Worm (Caenorhabditis elegans) whole organism, L2 larva: ENCODE measurements around the gene frpr-21.

Source experiments
- C34F6.9 ChIP-seq: fragments of 150-350 bp; optimal IDR thresholded peaks from 2 replicates; lab custom pipeline; 2014; ENCODE audit warnings: missing biosample characterization, missing genetic modification characterization
- F13H6.1 ChIP-seq: sonication (generic microtip); optimal IDR thresholded peaks from 2 replicates; lab custom pipeline; 2016; ENCODE audit warnings: missing genetic modification characterization, missing compliant biosample characterization
- R02D3.7 ChIP-seq: fragments of 150-350 bp; optimal IDR thresholded peaks from 2 replicates; lab custom pipeline; 2014; ENCODE audit warnings: missing biosample characterization, missing genetic modification characterization
- Y55F3AM.14 ChIP-seq: fragments of 200-800 bp; sonication (Bioruptor generic); optimal IDR thresholded peaks from 2 replicates; lab custom pipeline; 2018; ENCODE audit warnings: mild to moderate bottlenecking, missing genetic modification characterization, missing compliant biosample characterization
- ZK546.5 ChIP-seq: sonication (generic microtip); optimal IDR thresholded peaks from 2 replicates; lab custom pipeline; 2017; ENCODE audit warnings: missing biosample characterization, missing genetic modification characterization
- alr-1 ChIP-seq: fragments of 150-350 bp; optimal IDR thresholded peaks from 2 replicates; lab custom pipeline; 2014; ENCODE audit warnings: missing biosample characterization, missing genetic modification characterization
- aly-2 ChIP-seq: fragments of 150-350 bp; optimal IDR thresholded peaks from 2 replicates; lab custom pipeline; 2014; ENCODE audit warnings: missing biosample characterization, missing genetic modification characterization
- ama-1 ChIP-seq: fragments of 150-350 bp; optimal IDR thresholded peaks from 2 replicates; lab custom pipeline; 2018; ENCODE audit warnings: inconsistent platforms
- blmp-1 ChIP-seq: sonication (generic microtip); optimal IDR thresholded peaks from 2 replicates; lab custom pipeline; 2017; ENCODE audit warnings: missing genetic modification characterization, mild to moderate bottlenecking, missing compliant biosample characterization, antibody characterized with exemption, moderate library complexity; ENCODE audit not compliant: insufficient read depth
- ceh-82 ChIP-seq: fragments of 150-350 bp; optimal IDR thresholded peaks from 2 replicates; lab custom pipeline; 2014; ENCODE audit warnings: missing biosample characterization, missing genetic modification characterization
- crh-2 ChIP-seq: sonication (generic microtip); optimal IDR thresholded peaks from 2 replicates; lab custom pipeline; 2017; ENCODE audit warnings: missing biosample characterization, missing genetic modification characterization
- dmd-4 ChIP-seq: sonication (generic microtip); optimal IDR thresholded peaks from 2 replicates; lab custom pipeline; 2017; ENCODE audit warnings: missing biosample characterization, missing genetic modification characterization
- egl-27 ChIP-seq: sonication (generic microtip); optimal IDR thresholded peaks from 3 replicates; lab custom pipeline; 2017; ENCODE audit warnings: missing biosample characterization, missing genetic modification reagents, missing genetic modification characterization
- elt-1 ChIP-seq: fragments of 150-350 bp; optimal IDR thresholded peaks from 2 replicates; lab custom pipeline; 2014; ENCODE audit warnings: missing biosample characterization, missing genetic modification characterization
- elt-3 ChIP-seq: sonication (generic microtip); optimal IDR thresholded peaks from 2 replicates; lab custom pipeline; 2017; ENCODE audit warnings: missing biosample characterization, missing genetic modification characterization
- fos-1 ChIP-seq: fragments of 150-350 bp; optimal IDR thresholded peaks from 2 replicates; lab custom pipeline; 2014; ENCODE audit warnings: missing biosample characterization, missing genetic modification characterization
- gmeb-1 ChIP-seq: fragments of 150-350 bp; optimal IDR thresholded peaks from 2 replicates; lab custom pipeline; 2014; ENCODE audit warnings: missing biosample characterization, missing genetic modification characterization
- lin-13 ChIP-seq: fragments of 150-350 bp; optimal IDR thresholded peaks from 2 replicates; lab custom pipeline; 2014; ENCODE audit warnings: missing biosample characterization, missing genetic modification reagents, missing genetic modification characterization
- lin-39 ChIP-seq: fragments of 150-350 bp; optimal IDR thresholded peaks from 2 replicates; lab custom pipeline; 2014; ENCODE audit warnings: missing biosample characterization, missing genetic modification reagents, missing genetic modification characterization
- lsy-2 ChIP-seq, 2 experiments: fragments of 150-350 bp in 1 of 2; sonication (generic microtip) in 1 of 2; optimal IDR thresholded peaks; 2 replicates each; lab custom pipeline; 2014 to 2017; ENCODE audit warnings: missing biosample characterization in 2 of 2, missing genetic modification characterization in 2 of 2
- mab-5 ChIP-seq: fragments of 150-350 bp; optimal IDR thresholded peaks from 2 replicates; lab custom pipeline; 2014; ENCODE audit warnings: missing biosample characterization, missing genetic modification characterization
- mbf-1 ChIP-seq: sonication (generic microtip); optimal IDR thresholded peaks from 2 replicates; lab custom pipeline; 2017; ENCODE audit warnings: missing biosample characterization, missing genetic modification characterization
- mdl-1 ChIP-seq, 2 experiments: fragments of 150-350 bp in 1 of 2; sonication (generic microtip) in 1 of 2; optimal IDR thresholded peaks; 2 replicates each; lab custom pipeline; 2017; ENCODE audit warnings: missing biosample characterization in 2 of 2, missing genetic modification characterization in 2 of 2
- nhr-10 ChIP-seq: sonication (generic microtip); optimal IDR thresholded peaks from 2 replicates; lab custom pipeline; 2017; ENCODE audit warnings: missing biosample characterization, missing genetic modification characterization
- nhr-11 ChIP-seq: fragments of 150-350 bp; optimal IDR thresholded peaks from 2 replicates; lab custom pipeline; 2014; ENCODE audit warnings: missing biosample characterization, missing genetic modification characterization
- nhr-12 ChIP-seq: fragments of 150-350 bp; optimal IDR thresholded peaks from 2 replicates; lab custom pipeline; 2014; ENCODE audit warnings: missing biosample characterization, missing genetic modification characterization
- nhr-129 ChIP-seq: fragments of 150-350 bp; optimal IDR thresholded peaks from 2 replicates; lab custom pipeline; 2014; ENCODE audit warnings: missing biosample characterization, missing genetic modification characterization
- nhr-21 ChIP-seq: fragments of 150-350 bp; optimal IDR thresholded peaks from 2 replicates; lab custom pipeline; 2014; ENCODE audit warnings: missing biosample characterization, missing genetic modification characterization
- nhr-23 ChIP-seq: fragments of 150-350 bp; optimal IDR thresholded peaks from 2 replicates; lab custom pipeline; 2014; ENCODE audit warnings: missing biosample characterization, missing genetic modification reagents, missing genetic modification characterization
- nhr-237 ChIP-seq: fragments of 150-350 bp; optimal IDR thresholded peaks from 2 replicates; lab custom pipeline; 2014; ENCODE audit warnings: missing biosample characterization, missing genetic modification characterization
- nhr-25 ChIP-seq: fragments of 150-350 bp; sonication (generic microtip); optimal IDR thresholded peaks from 3 replicates; lab custom pipeline; 2014; ENCODE audit warnings: missing biosample characterization, missing genetic modification characterization
- nhr-6 ChIP-seq: fragments of 150-350 bp; optimal IDR thresholded peaks from 2 replicates; lab custom pipeline; 2014; ENCODE audit warnings: missing biosample characterization, missing genetic modification characterization
- nhr-77 ChIP-seq: fragments of 150-350 bp; optimal IDR thresholded peaks from 2 replicates; lab custom pipeline; 2014; ENCODE audit warnings: missing biosample characterization, missing genetic modification characterization
- peb-1 ChIP-seq: fragments of 150-350 bp; optimal IDR thresholded peaks from 2 replicates; lab custom pipeline; 2014; ENCODE audit warnings: missing biosample characterization, missing genetic modification characterization
- skn-1 ChIP-seq: sonication (generic microtip); optimal IDR thresholded peaks from 2 replicates; lab custom pipeline; 2017; ENCODE audit warnings: missing biosample characterization, missing genetic modification characterization
- sma-3 ChIP-seq: sonication (generic microtip); optimal IDR thresholded peaks from 2 replicates; lab custom pipeline; 2016; ENCODE audit warnings: missing genetic modification reagents, missing genetic modification characterization, missing compliant biosample characterization
- sma-9 ChIP-seq, 2 experiments: fragments of 150-350 bp in 1 of 2; sonication (generic microtip) in 1 of 2; optimal IDR thresholded peaks; 2 replicates each; lab custom pipeline; 2014 to 2016; ENCODE audit warnings: missing genetic modification characterization in 2 of 2, mild to moderate bottlenecking in 1 of 2, missing biosample characterization in 1 of 2, missing compliant biosample characterization in 1 of 2, missing genetic modification reagents in 1 of 2, moderate library complexity in 1 of 2
- snpc-4 ChIP-seq: fragments of 150-350 bp; optimal IDR thresholded peaks from 2 replicates; lab custom pipeline; 2014; ENCODE audit warnings: missing biosample characterization, missing genetic modification characterization
- unc-39 ChIP-seq: fragments of 150-350 bp; optimal IDR thresholded peaks from 2 replicates; lab custom pipeline; 2014; ENCODE audit warnings: missing biosample characterization, missing genetic modification characterization
- unc-55 ChIP-seq: fragments of 150-350 bp; sonication (generic microtip); optimal IDR thresholded peaks from 3 replicates; lab custom pipeline; 2014; ENCODE audit warnings: missing biosample characterization, missing genetic modification reagents, missing genetic modification characterization
- unc-62 ChIP-seq: fragments of 150-350 bp; optimal IDR thresholded peaks from 2 replicates; lab custom pipeline; 2014; ENCODE audit warnings: missing biosample characterization, missing genetic modification reagents, missing genetic modification characterization
- zag-1 ChIP-seq: fragments of 150-350 bp; optimal IDR thresholded peaks from 2 replicates; lab custom pipeline; 2014; ENCODE audit warnings: missing biosample characterization, missing genetic modification characterization
- ztf-1 ChIP-seq: fragments of 200-800 bp; sonication (Bioruptor generic); conservative IDR thresholded peaks from 2 replicates; pipeline ENCODE4 v1.3.6; 2022; ENCODE audit warnings: missing genetic modification characterization, missing compliant biosample characterization
- ztf-11 ChIP-seq: sonication (generic microtip); optimal IDR thresholded peaks from 2 replicates; lab custom pipeline; 2017; ENCODE audit warnings: missing biosample characterization, missing genetic modification characterization
- ztf-4 ChIP-seq: fragments of 150-350 bp; optimal IDR thresholded peaks from 2 replicates; lab custom pipeline; 2014; ENCODE audit warnings: missing biosample characterization, missing genetic modification characterization

The frpr-21 gene

ce11 chrII:10393282-10394179 is 28.3 kb downstream of the frpr-21 start, which contains the start of gene gpd-1:
TSS of gene gpd-1 (plus strand) at chrII:10394129.
- no peak for TF ChIP-seq mbf-1 (tag; lab: Kevin White, UChicago)
- TF ChIP-seq nhr-6 = no peak
- no peak for TF ChIP-seq crh-2 (tag; lab: Kevin White, UChicago)
- TF ChIP-seq zag-1 = no peak
- TF ChIP-seq sma-3 (GFP tag; lab: Kevin White, UChicago) = no peak
- TF ChIP-seq C34F6.9 (tag; lab: Kevin White, UChicago) = no peak
- no peak for TF ChIP-seq mab-5
- no peak for TF ChIP-seq ztf-11 (tag; lab: Kevin White, UChicago)

ce11 chrII:10390854-10391253 is 31.0 kb downstream of the frpr-21 start, which contains the start of the genes T09F3.2 and T09F3.7:
TSS of gene T09F3.2 (plus strand) at chrII:10391154.
TSS of gene T09F3.7 (plus strand) at chrII:10391168.
- TF ChIP-seq mbf-1 (tag; lab: Kevin White, UChicago) = no peak
- no peak for TF ChIP-seq gmeb-1 (tag; lab: Kevin White, UChicago)
- TF ChIP-seq unc-39 (tag; lab: Kevin White, UChicago) = no peak
- no peak for TF ChIP-seq ztf-11 (tag; lab: Kevin White, UChicago)
- no peak for TF ChIP-seq crh-2 (tag; lab: Kevin White, UChicago)
- TF ChIP-seq alr-1 (tag; lab: Kevin White, UChicago) = no peak

ce11 chrII:10390250-10390821 is 31.5 kb downstream of the frpr-21 start:
- no peak for TF ChIP-seq mab-5
- peak in 1 of 2 experiments; percentile 61 for TF ChIP-seq lsy-2 (tag; optimal IDR thresholded peaks at IDR 0.05; lab: Kevin White, UChicago)
- TF ChIP-seq nhr-129 (tag; lab: Kevin White, UChicago) = peak; percentile 90
- TF ChIP-seq nhr-25 (tag; lab: Kevin White, UChicago) = peak; percentile 83
- TF ChIP-seq mdl-1 (tag; optimal IDR thresholded peaks at IDR 0.05; lab: Kevin White, UChicago) = peak in 1 of 2 experiments; percentile 47
- TF ChIP-seq unc-55 (GFP tag; lab: Kevin White, UChicago) = no peak
- no peak for TF ChIP-seq egl-27
- TF ChIP-seq ceh-82 (tag; lab: Kevin White, UChicago) = no peak
- no peak for TF ChIP-seq aly-2 (tag; lab: Kevin White, UChicago)
- no peak for TF ChIP-seq lin-39 (tag; lab: Kevin White, UChicago)
- no peak for TF ChIP-seq elt-1 (tag; lab: Kevin White, UChicago)
- TF ChIP-seq ztf-11 (tag; lab: Kevin White, UChicago) = no peak
- TF ChIP-seq nhr-23 (tag; lab: Kevin White, UChicago) = no peak
- TF ChIP-seq gmeb-1 (tag; lab: Kevin White, UChicago) = peak; percentile 16
- peak; percentile 29 for TF ChIP-seq blmp-1 (tag; lab: Kevin White, UChicago)
- TF ChIP-seq sma-9 (GFP tag; optimal IDR thresholded peaks at IDR 0.05; lab: Kevin White, UChicago) = peak; percentile 91
- TF ChIP-seq sma-9 (tag; optimal IDR thresholded peaks at IDR 0.05; lab: Kevin White, UChicago) = no peak
- TF ChIP-seq ztf-1 = no peak
- no peak for TF ChIP-seq nhr-77
- TF ChIP-seq sma-3 (GFP tag; lab: Kevin White, UChicago) = peak; percentile 85
- no peak for TF ChIP-seq mbf-1 (tag; lab: Kevin White, UChicago)
- peak; percentile 35 for TF ChIP-seq nhr-6
- TF ChIP-seq nhr-21 (tag; lab: Kevin White, UChicago) = peak; percentile 84
- TF ChIP-seq crh-2 (tag; lab: Kevin White, UChicago) = peak; percentile 66
- TF ChIP-seq snpc-4 (tag; lab: Kevin White, UChicago) = no peak
- TF ChIP-seq nhr-11 (tag; lab: Kevin White, UChicago) = no peak
- TF ChIP-seq ama-1 = no peak
- TF ChIP-seq ztf-4 (tag; lab: Kevin White, UChicago) = peak; percentile 72
- TF ChIP-seq unc-62 (GFP tag; lab: Kevin White, UChicago) = no peak
- TF ChIP-seq dmd-4 = no peak
- no peak for TF ChIP-seq nhr-12
- no peak for TF ChIP-seq zag-1
- TF ChIP-seq elt-3 (tag; lab: Kevin White, UChicago) = no peak
- TF ChIP-seq fos-1 (tag; lab: Kevin White, UChicago) = peak; percentile 34
- TF ChIP-seq Y55F3AM.14 = peak; percentile 52
- TF ChIP-seq unc-39 (tag; lab: Kevin White, UChicago) = no peak
- TF ChIP-seq skn-1 (tag; lab: Kevin White, UChicago) = no peak
- TF ChIP-seq F13H6.1 (tag; lab: Kevin White, UChicago) = peak; percentile 51
- peak; percentile 13 for TF ChIP-seq lin-13 (GFP tag; lab: Kevin White, UChicago)
- no peak for TF ChIP-seq peb-1 (tag; lab: Kevin White, UChicago)
- TF ChIP-seq ZK546.5 (tag; lab: Kevin White, UChicago) = no peak
- peak; percentile 58 for TF ChIP-seq C34F6.9 (tag; lab: Kevin White, UChicago)
- TF ChIP-seq R02D3.7 (tag; lab: Kevin White, UChicago) = no peak
- TF ChIP-seq nhr-237 (tag; lab: Kevin White, UChicago) = no peak
- TF ChIP-seq alr-1 (tag; lab: Kevin White, UChicago) = no peak
- peak; percentile 2 for TF ChIP-seq nhr-10 (tag; lab: Kevin White, UChicago)
